Worm (Caenorhabditis elegans) whole organism, mixed stage, embryonic: ENCODE results near the gene enu-3.5.

Experiments used
- bed-3 ChIP-seq: fragments of 200-800 bp; sonication (Bioruptor generic); optimal IDR thresholded peaks from 3 replicates; lab custom pipeline; 2018; ENCODE audit warnings: mild to moderate bottlenecking, missing genetic modification characterization, moderate library complexity, missing compliant biosample characterization
- ceh-43 ChIP-seq: fragments of 200-800 bp; sonication (Bioruptor generic); optimal IDR thresholded peaks from 2 replicates; lab custom pipeline; 2018; ENCODE audit warnings: mild to moderate bottlenecking, missing genetic modification characterization, moderate library complexity, missing compliant biosample characterization
- ces-1 ChIP-seq: fragments of 150-350 bp; optimal IDR thresholded peaks from 2 replicates; lab custom pipeline; 2014; ENCODE audit warnings: missing biosample characterization, missing genetic modification reagents, missing genetic modification characterization
- mab-5 ChIP-seq: fragments of 150-350 bp; optimal IDR thresholded peaks from 2 replicates; lab custom pipeline; 2014; ENCODE audit warnings: missing biosample characterization, missing genetic modification characterization
- nhr-12 ChIP-seq: fragments of 150-350 bp; optimal IDR thresholded peaks from 2 replicates; lab custom pipeline; 2014; ENCODE audit warnings: missing biosample characterization, missing genetic modification characterization
- nhr-2 ChIP-seq: fragments of 150-350 bp; optimal IDR thresholded peaks from 2 replicates; lab custom pipeline; 2014; ENCODE audit warnings: missing biosample characterization, missing genetic modification characterization
- nhr-28 ChIP-seq: fragments of 150-350 bp; optimal IDR thresholded peaks from 2 replicates; lab custom pipeline; 2014; ENCODE audit warnings: missing biosample characterization, missing genetic modification characterization
- nhr-76 ChIP-seq: sonication (generic microtip); optimal IDR thresholded peaks from 2 replicates; lab custom pipeline; 2017; ENCODE audit warnings: missing biosample characterization, missing genetic modification characterization
- pha-4 ChIP-seq: fragments of 150-350 bp; optimal IDR thresholded peaks from 2 replicates; lab custom pipeline; 2018; ENCODE audit warnings: missing biosample characterization, missing genetic modification reagents, missing genetic modification characterization
- snpc-4 ChIP-seq: fragments of 150-350 bp; optimal IDR thresholded peaks from 2 replicates; lab custom pipeline; 2014; ENCODE audit warnings: missing biosample characterization, missing genetic modification characterization
- sptf-1 ChIP-seq: sonication (generic microtip); optimal IDR thresholded peaks from 2 replicates; lab custom pipeline; 2017; ENCODE audit warnings: mild to moderate bottlenecking, missing genetic modification characterization, moderate library complexity, missing compliant biosample characterization
- unc-120 ChIP-seq: sonication (generic microtip); optimal IDR thresholded peaks from 2 replicates; lab custom pipeline; 2017; ENCODE audit warnings: missing genetic modification characterization, missing compliant biosample characterization; ENCODE audit not compliant: poor library complexity, severe bottlenecking
- unc-39 ChIP-seq: fragments of 150-350 bp; optimal IDR thresholded peaks from 2 replicates; lab custom pipeline; 2014; ENCODE audit warnings: missing biosample characterization, missing genetic modification characterization
- ztf-11 ChIP-seq: fragments of 150-350 bp; optimal IDR thresholded peaks from 2 replicates; lab custom pipeline; 2014; ENCODE audit warnings: missing biosample characterization, missing genetic modification characterization

DNA sequence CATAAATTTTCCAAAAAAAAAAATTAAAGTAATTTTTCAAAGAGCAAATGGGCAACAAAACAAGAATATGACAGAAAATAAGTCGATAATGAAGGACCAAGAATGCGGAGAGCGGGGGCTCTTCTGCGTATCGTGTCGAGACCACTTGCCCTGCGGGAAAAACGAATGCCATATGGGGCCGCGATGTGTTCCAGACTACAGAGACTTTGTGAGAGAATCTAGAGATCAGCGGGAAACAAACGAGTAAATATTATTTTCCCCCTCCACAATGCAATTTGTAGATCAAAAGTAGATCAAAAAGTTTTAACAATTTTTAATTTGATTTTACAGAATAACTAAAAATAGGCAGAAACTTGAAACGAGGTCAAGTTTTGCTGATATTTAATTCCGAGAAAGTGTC, 37.8 kb upstream of the enu-3.5 start:
- TF ChIP-seq unc-120 (tag; lab: Kevin White, UChicago) (no peak), nhr-12 (tag; lab: Kevin White, UChicago) (no peak), mab-5 (tag; lab: Kevin White, UChicago) (no peak), unc-39 (tag; lab: Kevin White, UChicago) (no peak), sptf-1 (tag; lab: Kevin White, UChicago) (no peak), nhr-76 (tag; lab: Kevin White, UChicago) (no peak), ces-1 (GFP tag; lab: Kevin White, UChicago) (no peak), pha-4 (tag; lab: Kevin White, UChicago) (no peak), ceh-43 (GFP tag; lab: Kevin White, UChicago) (no peak), nhr-28 (tag; lab: Kevin White, UChicago) (no peak), bed-3 (GFP tag; lab: Kevin White, UChicago) (no peak), snpc-4 (tag; lab: Kevin White, UChicago) (no peak), nhr-2 (tag; lab: Kevin White, UChicago) (no peak), ztf-11 (no peak)
